Comparison of ENCODE assay signal across 4 worm cellular contexts in the genomic region with DNA sequence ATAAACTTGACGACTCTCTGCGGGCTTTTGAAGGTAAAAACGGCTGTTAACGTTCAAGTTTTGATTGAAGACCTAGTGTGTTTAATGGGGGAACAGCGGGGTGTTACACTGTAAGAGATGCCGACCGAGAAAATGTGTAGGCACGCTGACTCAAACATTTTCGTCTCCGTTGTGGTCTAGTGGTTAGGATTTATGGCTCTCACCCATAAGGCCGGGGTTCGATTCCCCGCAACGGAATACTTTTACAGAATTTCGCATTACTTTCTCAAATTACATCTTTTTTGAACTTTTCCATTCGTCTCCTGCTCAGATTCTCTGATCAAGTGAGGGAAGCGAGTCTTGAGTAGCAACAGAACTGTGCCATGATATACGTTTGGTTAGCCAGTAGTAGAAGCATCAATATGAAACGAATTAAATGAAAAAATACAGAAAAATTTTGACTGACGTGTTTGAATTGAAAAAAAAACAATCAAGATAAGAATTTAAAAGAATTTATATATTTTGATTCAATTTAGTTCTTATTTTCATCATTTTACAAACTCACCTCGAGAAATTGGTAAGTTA.
TF ChIP-seq lines count a peak whose summit lies in the region.

A gene (plus strand): TSS at position 514 of the 564 bp plus-strand sequence.

TF ChIP-seq in whole organism, L2 larva, 48 proteins besides CTCF, POLR2A, EP300 and RAD21:
- TF ChIP-seq elt-3 (tag; optimal IDR thresholded peaks at IDR 0.05; lab: Kevin White, UChicago), result no peak
- peak; percentile 53 for TF ChIP-seq nhr-129 (tag; optimal IDR thresholded peaks at IDR 0.05; lab: Kevin White, UChicago)
- TF ChIP-seq unc-55 (GFP tag; optimal IDR thresholded peaks at IDR 0.05; lab: Kevin White, UChicago), result peak; percentile 19
- no peak for TF ChIP-seq zag-1 (tag; optimal IDR thresholded peaks at IDR 0.05; lab: Kevin White, UChicago)
- no peak for TF ChIP-seq ztf-11 (tag; optimal IDR thresholded peaks at IDR 0.05; lab: Kevin White, UChicago)
- TF ChIP-seq nhr-23 (tag; optimal IDR thresholded peaks at IDR 0.05; lab: Kevin White, UChicago), result no peak
- TF ChIP-seq gmeb-1 (tag; optimal IDR thresholded peaks at IDR 0.05; lab: Kevin White, UChicago), result no peak
- TF ChIP-seq lsy-2 (tag; optimal IDR thresholded peaks at IDR 0.05; lab: Kevin White, UChicago), result peak in 1 of 2 experiments; percentile 32
- TF ChIP-seq ZK546.5 (tag; optimal IDR thresholded peaks at IDR 0.05; lab: Kevin White, UChicago), result no peak
- TF ChIP-seq sem-4 (tag; optimal IDR thresholded peaks at IDR 0.05; lab: Kevin White, UChicago), result no peak
- TF ChIP-seq nhr-21 (tag; optimal IDR thresholded peaks at IDR 0.05; lab: Kevin White, UChicago), result peak; percentile 3
- peak; percentile 38 for TF ChIP-seq sma-3 (GFP tag; optimal IDR thresholded peaks at IDR 0.05; lab: Kevin White, UChicago)
- peak; percentile 2 for TF ChIP-seq crh-2 (tag; optimal IDR thresholded peaks at IDR 0.05; lab: Kevin White, UChicago)
- TF ChIP-seq F13H6.1 (tag; optimal IDR thresholded peaks at IDR 0.05; lab: Kevin White, UChicago), result peak; percentile 25
- peak; percentile 29 for TF ChIP-seq fos-1 (tag; optimal IDR thresholded peaks at IDR 0.05; lab: Kevin White, UChicago)
- TF ChIP-seq sma-9 (GFP tag; optimal IDR thresholded peaks at IDR 0.05; lab: Kevin White, UChicago), result peak; percentile 9
- TF ChIP-seq sma-9 (tag; optimal IDR thresholded peaks at IDR 0.05; lab: Kevin White, UChicago), result no peak

TF ChIP-seq in whole organism, L4 larva, 104 proteins besides CTCF, POLR2A, EP300 and RAD21 (continues in another document):
- TF ChIP-seq zag-1 (tag; optimal IDR thresholded peaks at IDR 0.05; lab: Kevin White, UChicago), result no peak
- peak in 1 of 2 experiments; percentile 42 for TF ChIP-seq lsy-2 (tag; optimal IDR thresholded peaks at IDR 0.05; lab: Kevin White, UChicago)
- TF ChIP-seq F10B5.3 (tag; optimal IDR thresholded peaks at IDR 0.05; lab: Kevin White, UChicago), result no peak
- no peak for TF ChIP-seq aha-1 (tag; lab: Kevin White, UChicago)
- TF ChIP-seq F44E2.7 (GFP tag; IDR thresholded peaks at IDR 0.05; lab: Robert Waterston, UW), result 0 out of 2 replicates have a peak, but pooled peaks have one; percentile 66
- no peak for TF ChIP-seq ztf-11 (tag; optimal IDR thresholded peaks at IDR 0.05; lab: Kevin White, UChicago)
- no peak for TF ChIP-seq ztf-7 (tag; optimal IDR thresholded peaks at IDR 0.05; lab: Kevin White, UChicago)
- TF ChIP-seq lin-39 (tag; optimal IDR thresholded peaks at IDR 0.05; lab: Kevin White, UChicago), result no peak
- peak; percentile 84; the same call in 1 of the 2 replicates for TF ChIP-seq D1046.2 (GFP tag; IDR thresholded peaks at IDR 0.05; lab: Robert Waterston, UW)
- no peak for TF ChIP-seq nhr-11 (tag; optimal IDR thresholded peaks at IDR 0.05; lab: Kevin White, UChicago)
- TF ChIP-seq nhr-77 (tag; optimal IDR thresholded peaks at IDR 0.05; lab: Kevin White, UChicago), result no peak
- peak; percentile 6 to 41 for TF ChIP-seq daf-16 (GFP tag; optimal IDR thresholded peaks at IDR 0.05; lab: Kevin White, UChicago)
- TF ChIP-seq daf-16 (tag; optimal IDR thresholded peaks at IDR 0.05; lab: Kevin White, UChicago), result no peak
- TF ChIP-seq mep-1 (tag; optimal IDR thresholded peaks at IDR 0.05; lab: Kevin White, UChicago), result peak; percentile 33
- no peak for TF ChIP-seq F37D6.2 (tag; optimal IDR thresholded peaks at IDR 0.05; lab: Kevin White, UChicago)
- TF ChIP-seq T26A8.4 (GFP tag; IDR thresholded peaks at IDR 0.05; lab: Robert Waterston, UW), result peak; percentile 65; the same call in 1 of the 2 replicates
- 0 out of 2 replicates have a peak, but pooled peaks have one; percentile 58 for TF ChIP-seq zfp-3 (GFP tag; conservative IDR thresholded peaks at IDR 0.05; lab: Robert Waterston, UW)
- TF ChIP-seq nhr-76 (tag; optimal IDR thresholded peaks at IDR 0.05; lab: Kevin White, UChicago), result no peak
- no peak for TF ChIP-seq unc-39 (tag; optimal IDR thresholded peaks at IDR 0.05; lab: Kevin White, UChicago)
- peak; percentile 91 for TF ChIP-seq egl-43 (GFP tag; IDR thresholded peaks at IDR 0.05; lab: Robert Waterston, UW)
- peak; percentile 34; the same call in 1 of the 2 replicates for TF ChIP-seq lin-1 (GFP tag; IDR thresholded peaks at IDR 0.05; lab: Robert Waterston, UW)
- TF ChIP-seq mdl-1 (tag; optimal IDR thresholded peaks at IDR 0.05; lab: Kevin White, UChicago), result no peak
- peak; percentile 71 for TF ChIP-seq mes-2 (tag; optimal IDR thresholded peaks at IDR 0.05; lab: Kevin White, UChicago; ENCODE audit: poor library complexity, severe bottlenecking)

TF ChIP-seq in whole organism, late embryonic, 69 proteins besides CTCF, POLR2A, EP300 and RAD21 (continues in another document):
- TF ChIP-seq ceh-19 (GFP tag; optimal IDR thresholded peaks at IDR 0.05; lab: Kevin White, UChicago) (no peak), C38D4.7 (GFP tag; optimal IDR thresholded peaks at IDR 0.05; lab: Kevin White, UChicago) (peak; percentile 53), ceh-30 (tag; optimal IDR thresholded peaks at IDR 0.05; lab: Kevin White, UChicago) (no peak), sdc-2 (tag; optimal IDR thresholded peaks at IDR 0.05; lab: Kevin White, UChicago) (no peak), ceh-9 (tag; optimal IDR thresholded peaks at IDR 0.05; lab: Kevin White, UChicago) (no peak), F13H6.1 (tag; optimal IDR thresholded peaks at IDR 0.05; lab: Kevin White, UChicago) (no peak), ceh-34 (tag; optimal IDR thresholded peaks at IDR 0.05; lab: Kevin White, UChicago) (no peak), C08G9.2 (tag; optimal IDR thresholded peaks at IDR 0.05; lab: Kevin White, UChicago) (peak; percentile 40), hlh-13 (GFP tag; optimal IDR thresholded peaks at IDR 0.05; lab: Kevin White, UChicago) (no peak), unc-42 (tag; optimal IDR thresholded peaks at IDR 0.05; lab: Kevin White, UChicago) (no peak), dve-1 (tag; optimal IDR thresholded peaks at IDR 0.05; lab: Kevin White, UChicago) (no peak), unc-86 (tag; optimal IDR thresholded peaks at IDR 0.05; lab: Kevin White, UChicago) (no peak), che-1 (tag; optimal IDR thresholded peaks at IDR 0.05; lab: Kevin White, UChicago) (peak; percentile 58), rnt-1 (tag; optimal IDR thresholded peaks at IDR 0.05; lab: Kevin White, UChicago) (no peak), hlh-30 (tag; optimal IDR thresholded peaks at IDR 0.05; lab: Kevin White, UChicago; ENCODE audit: insufficient read depth) (no peak), ceh-31 (tag; optimal IDR thresholded peaks at IDR 0.05; lab: Kevin White, UChicago) (no peak), K09A11.1 (tag; optimal IDR thresholded peaks at IDR 0.05; lab: Kevin White, UChicago; ENCODE audit: insufficient read depth) (no peak), fkh-6 (tag; optimal IDR thresholded peaks at IDR 0.05; lab: Kevin White, UChicago) (no peak), unc-3 (GFP tag; conservative IDR thresholded peaks at IDR 0.05; lab: Robert Waterston, UW) (0 out of 2 replicates have a peak, but pooled peaks have one; percentile 38), unc-3 (tag; optimal IDR thresholded peaks at IDR 0.05; lab: Kevin White, UChicago) (peak; percentile 36), hlh-15 (tag; optimal IDR thresholded peaks at IDR 0.05; lab: Kevin White, UChicago) (no peak), ahr-1 (tag; optimal IDR thresholded peaks at IDR 0.05; lab: Kevin White, UChicago) (no peak), lin-11 (tag; optimal IDR thresholded peaks at IDR 0.05; lab: Kevin White, UChicago) (peak; percentile 48), eyg-1 (tag; optimal IDR thresholded peaks at IDR 0.05; lab: Kevin White, UChicago) (no peak), pag-3 (tag; optimal IDR thresholded peaks at IDR 0.05; lab: Kevin White, UChicago; ENCODE audit: borderline replicate concordance) (no peak)

TF ChIP-seq in whole organism, mixed stage, embryonic, 35 proteins besides CTCF, POLR2A, EP300 and RAD21:
- no peak for TF ChIP-seq ceh-39 (tag; optimal IDR thresholded peaks at IDR 0.05; lab: Kevin White, UChicago)
- peak; percentile 39 for TF ChIP-seq unc-120 (tag; optimal IDR thresholded peaks at IDR 0.05; lab: Kevin White, UChicago; ENCODE audit: poor library complexity, severe bottlenecking)
- TF ChIP-seq cnd-1 (tag; optimal IDR thresholded peaks at IDR 0.05; lab: Kevin White, UChicago), result peak; percentile 75
- no peak for TF ChIP-seq nhr-28 (tag; optimal IDR thresholded peaks at IDR 0.05; lab: Kevin White, UChicago)
- peak; percentile 79 for TF ChIP-seq ceh-83 (GFP tag; optimal IDR thresholded peaks at IDR 0.05; lab: Kevin White, UChicago)
- no peak for TF ChIP-seq nhr-12 (tag; optimal IDR thresholded peaks at IDR 0.05; lab: Kevin White, UChicago)
- TF ChIP-seq lin-32 (GFP tag; optimal IDR thresholded peaks at IDR 0.05; lab: Kevin White, UChicago), result peak; percentile 7
- TF ChIP-seq drap-1 (GFP tag; optimal IDR thresholded peaks at IDR 0.05; lab: Kevin White, UChicago), result peak; percentile 74
- TF ChIP-seq ham-2 (GFP tag; optimal IDR thresholded peaks at IDR 0.05; lab: Kevin White, UChicago), result peak; percentile 44
- peak; percentile 45 for TF ChIP-seq bed-3 (GFP tag; optimal IDR thresholded peaks at IDR 0.05; lab: Kevin White, UChicago)
- peak; percentile 71 for TF ChIP-seq mls-2 (tag; optimal IDR thresholded peaks at IDR 0.05; lab: Kevin White, UChicago)
- TF ChIP-seq flh-1 (GFP tag; optimal IDR thresholded peaks at IDR 0.05; lab: Kevin White, UChicago), result peak; percentile 29
- peak; percentile 52 for TF ChIP-seq sptf-1 (tag; optimal IDR thresholded peaks at IDR 0.05; lab: Kevin White, UChicago)
- no peak for TF ChIP-seq tbx-8 (GFP tag; optimal IDR thresholded peaks at IDR 0.05; lab: Kevin White, UChicago)
- TF ChIP-seq sem-2 (GFP tag; optimal IDR thresholded peaks at IDR 0.05; lab: Kevin White, UChicago), result peak; percentile 62
- peak; percentile 35 for TF ChIP-seq ceh-43 (GFP tag; optimal IDR thresholded peaks at IDR 0.05; lab: Kevin White, UChicago)
- TF ChIP-seq M03D4.4 (tag; optimal IDR thresholded peaks at IDR 0.05; lab: Kevin White, UChicago), result peak; percentile 72
TF ChIP-seq in whole organism, mixed stage, embryonic: peak in this region for 13.
